Fruit fly (Drosophila melanogaster) whole organism, embryonic: ENCODE results near the gene Ttc19.

Source experiments
- Ada2b ChIP-seq: fragments of 200-800 bp; sonication (Bioruptor generic); IDR thresholded peaks from 2 replicates; pipeline ENCODE4 v1.3.6; 2022; ENCODE audit warnings: missing biosample characterization, missing genetic modification characterization
- Aef1 ChIP-seq: fragments of 200-800 bp; sonication (Bioruptor generic); IDR thresholded peaks from 3 replicates; pipeline ENCODE4 v1.3.6; 2022; ENCODE audit warnings: missing biosample characterization, missing genetic modification characterization
- CG15269 ChIP-seq: fragments of 200-800 bp; sonication (Bioruptor generic); optimal IDR thresholded peaks from 2 replicates; lab custom pipeline; 2018; ENCODE audit warnings: missing biosample characterization, mild to moderate bottlenecking, missing genetic modification characterization, moderate library complexity
- CG1529 ChIP-seq: fragments of 200-800 bp; sonication (Bioruptor generic); optimal IDR thresholded peaks from 3 replicates; lab custom pipeline; 2018; ENCODE audit warnings: missing biosample characterization, missing genetic modification characterization
- CG1603 ChIP-seq: fragments of 200-800 bp; sonication (Bioruptor generic); optimal IDR thresholded peaks from 2 replicates; lab custom pipeline; 2019; ENCODE audit warnings: missing biosample characterization, mild to moderate bottlenecking, missing genetic modification characterization, moderate library complexity
- CG16779 ChIP-seq: fragments of 200-800 bp; sonication (Bioruptor generic); IDR thresholded peaks from 2 replicates; pipeline ENCODE4 v1.3.6; 2022; ENCODE audit warnings: missing biosample characterization, missing genetic modification characterization
- CG17912 ChIP-seq: fragments of 200-800 bp; sonication (Bioruptor generic); optimal IDR thresholded peaks from 2 replicates; lab custom pipeline; 2018; ENCODE audit warnings: missing biosample characterization, mild to moderate bottlenecking, missing genetic modification characterization
- CG2678 ChIP-seq: fragments of 200-800 bp; sonication (Bioruptor generic); optimal IDR thresholded peaks from 3 replicates; lab custom pipeline; 2019; ENCODE audit warnings: missing biosample characterization, mild to moderate bottlenecking, missing genetic modification characterization, moderate library complexity
- CG2875 ChIP-seq: fragments of 200-800 bp; sonication (Bioruptor generic); optimal IDR thresholded peaks from 2 replicates; lab custom pipeline; 2017; ENCODE audit warnings: missing biosample characterization, mild to moderate bottlenecking, missing genetic modification characterization, missing genetic modification reagents
- CG30403 ChIP-seq: fragments of 200-800 bp; sonication (Bioruptor generic); optimal IDR thresholded peaks from 3 replicates; lab custom pipeline; 2016; ENCODE audit warnings: missing biosample characterization, missing genetic modification characterization
- CG32767 ChIP-seq: fragments of 200-800 bp; sonication (Bioruptor generic); IDR thresholded peaks from 2 replicates; pipeline ENCODE4 v1.3.6; 2022; ENCODE audit warnings: missing biosample characterization, missing genetic modification characterization
- CG34376 ChIP-seq: fragments of 200-800 bp; sonication (Bioruptor generic); optimal IDR thresholded peaks from 2 replicates; lab custom pipeline; 2018; ENCODE audit warnings: missing biosample characterization, mild to moderate bottlenecking, missing genetic modification characterization
- CG34422 ChIP-seq: fragments of 200-800 bp; sonication (Bioruptor generic); IDR thresholded peaks from 3 replicates; pipeline ENCODE4 v1.3.6; 2022; ENCODE audit warnings: missing biosample characterization, missing genetic modification characterization
- CG6791 ChIP-seq: fragments of 200-800 bp; sonication (Bioruptor generic); IDR thresholded peaks from 3 replicates; pipeline ENCODE4 v1.3.6; 2022; ENCODE audit warnings: missing biosample characterization, missing genetic modification characterization; ENCODE audit not compliant: partially characterized antibody
- CG7556 ChIP-seq: fragments of 200-800 bp; sonication (Bioruptor generic); optimal IDR thresholded peaks from 2 replicates; lab custom pipeline; 2017; ENCODE audit warnings: missing biosample characterization, mild to moderate bottlenecking, missing genetic modification characterization
- CG7786 ChIP-seq: fragments of 200-800 bp; sonication (Bioruptor generic); optimal IDR thresholded peaks from 2 replicates; lab custom pipeline; 2016; ENCODE audit warnings: missing biosample characterization, missing genetic modification characterization
- CG8281 ChIP-seq: fragments of 200-800 bp; sonication (Bioruptor generic); optimal IDR thresholded peaks from 2 replicates; lab custom pipeline; 2018; ENCODE audit warnings: missing biosample characterization, mild to moderate bottlenecking, missing genetic modification characterization, moderate library complexity
- CG8359 ChIP-seq: fragments of 200-800 bp; sonication (Bioruptor generic); optimal IDR thresholded peaks from 2 replicates; lab custom pipeline; 2017; ENCODE audit warnings: missing biosample characterization, mild to moderate bottlenecking, missing genetic modification characterization, borderline replicate concordance
- CG8765 ChIP-seq: fragments of 200-800 bp; sonication (Bioruptor generic); IDR thresholded peaks from 2 replicates; pipeline ENCODE4 v1.3.6; 2022; ENCODE audit warnings: missing biosample characterization, missing genetic modification characterization
- Dp ChIP-seq: fragments of 200-800 bp; sonication (Bioruptor generic); optimal IDR thresholded peaks from 2 replicates; lab custom pipeline; 2018; ENCODE audit warnings: missing biosample characterization, mild to moderate bottlenecking, missing genetic modification characterization, moderate library complexity
- Fer2 ChIP-seq: fragments of 200-800 bp; sonication (Bioruptor generic); optimal IDR thresholded peaks from 2 replicates; lab custom pipeline; 2018; ENCODE audit warnings: missing biosample characterization, mild to moderate bottlenecking, missing genetic modification characterization, moderate library complexity
- Fer3 ChIP-seq: fragments of 200-800 bp; sonication (Bioruptor generic); optimal IDR thresholded peaks from 2 replicates; lab custom pipeline; 2018; ENCODE audit warnings: missing biosample characterization, mild to moderate bottlenecking, missing genetic modification characterization, moderate library complexity
- GATAe ChIP-seq: fragments of 200-800 bp; sonication (Bioruptor generic); conservative IDR thresholded peaks from 2 replicates; pipeline ENCODE4 v1.3.6; 2022; ENCODE audit warnings: missing biosample characterization, missing genetic modification characterization
- HHEX ChIP-seq: fragments of 200-800 bp; sonication (Bioruptor generic); optimal IDR thresholded peaks from 3 replicates; lab custom pipeline; 2017; ENCODE audit warnings: missing biosample characterization, mild to moderate bottlenecking, missing genetic modification characterization, missing genetic modification reagents
- HLHmδ ChIP-seq: fragments of 200-800 bp; sonication (Bioruptor generic); optimal IDR thresholded peaks from 2 replicates; lab custom pipeline; 2018; ENCODE audit warnings: missing biosample characterization, mild to moderate bottlenecking, missing genetic modification characterization, moderate library complexity
- Hr3 ChIP-seq: fragments of 200-800 bp; sonication (Bioruptor generic); optimal IDR thresholded peaks from 3 replicates; lab custom pipeline; 2016; ENCODE audit warnings: missing biosample characterization, missing genetic modification characterization
- Hr51 ChIP-seq, 2 experiments: fragments of 200-800 bp; sonication (Bioruptor generic); optimal IDR thresholded peaks; 2 replicates in 1 of 2; 3 replicates in 1 of 2; lab custom pipeline; 2016 to 2018; ENCODE audit warnings: missing biosample characterization in 2 of 2, missing genetic modification characterization in 2 of 2, mild to moderate bottlenecking in 1 of 2, moderate library complexity in 1 of 2
- Mad ChIP-seq: fragments of 200-800 bp; sonication (Bioruptor generic); optimal IDR thresholded peaks from 2 replicates; lab custom pipeline; 2016; ENCODE audit warnings: missing biosample characterization, missing genetic modification characterization
- Ptx1 ChIP-seq: fragments of 200-800 bp; sonication (Bioruptor generic); IDR thresholded peaks from 2 replicates; pipeline ENCODE4 v1.3.6; 2022; ENCODE audit warnings: missing biosample characterization, missing genetic modification characterization
- Six4 ChIP-seq: fragments of 200-800 bp; sonication (Bioruptor generic); optimal IDR thresholded peaks from 2 replicates; lab custom pipeline; 2016; ENCODE audit warnings: missing biosample characterization, missing genetic modification characterization
- Stat92E ChIP-seq, 3 experiments: fragments of >200 bp in 2 of 3; fragments of 200-800 bp in 1 of 3; sonication (Bioruptor generic) in 1 of 3; optimal IDR thresholded peaks; 2 replicates each; lab custom pipeline; 2017 to 2019; ENCODE audit warnings: missing biosample characterization in 3 of 3, missing genetic modification characterization in 3 of 3, mild to moderate bottlenecking in 1 of 3, moderate library complexity in 1 of 3
- bigmax ChIP-seq: fragments of 200-800 bp; sonication (Bioruptor generic); optimal IDR thresholded peaks from 2 replicates; lab custom pipeline; 2018; ENCODE audit warnings: missing biosample characterization, mild to moderate bottlenecking, missing genetic modification characterization
- cad ChIP-seq: fragments of >200 bp; optimal IDR thresholded peaks from 2 replicates; lab custom pipeline; 2017; ENCODE audit warnings: missing biosample characterization, missing genetic modification characterization
- dati ChIP-seq: fragments of 200-800 bp; sonication (Bioruptor generic); IDR thresholded peaks from 2 replicates; pipeline ENCODE4 v1.3.6; 2022; ENCODE audit warnings: missing biosample characterization, missing genetic modification characterization
- exex ChIP-seq: fragments of 200-800 bp; sonication (Bioruptor generic); optimal IDR thresholded peaks from 4 replicates; lab custom pipeline; 2018; ENCODE audit warnings: missing biosample characterization, mild to moderate bottlenecking, missing genetic modification characterization, moderate library complexity
- gce ChIP-seq: fragments of 200-800 bp; sonication (Bioruptor generic); IDR thresholded peaks from 3 replicates; pipeline ENCODE4 v1.3.6; 2022; ENCODE audit warnings: missing biosample characterization, missing genetic modification characterization
- gcm ChIP-seq: fragments of 200-800 bp; sonication (Bioruptor generic); optimal IDR thresholded peaks from 2 replicates; lab custom pipeline; 2019; ENCODE audit warnings: missing biosample characterization, mild to moderate bottlenecking, missing genetic modification characterization, moderate library complexity
- inv ChIP-seq: fragments of 200-800 bp; sonication (Bioruptor generic); IDR thresholded peaks from 2 replicates; pipeline ENCODE4 v1.3.6; 2022; ENCODE audit warnings: missing biosample characterization, missing genetic modification characterization; ENCODE audit not compliant: partially characterized antibody
- mirr ChIP-seq: fragments of 200-800 bp; sonication (Bioruptor generic); optimal IDR thresholded peaks from 3 replicates; lab custom pipeline; 2018; ENCODE audit warnings: missing biosample characterization, mild to moderate bottlenecking, missing genetic modification characterization
- pho ChIP-seq: fragments of 200-800 bp; sonication (Bioruptor generic); optimal IDR thresholded peaks from 2 replicates; lab custom pipeline; 2016; ENCODE audit warnings: missing biosample characterization, missing genetic modification characterization
- schlank ChIP-seq: fragments of 200-800 bp; sonication (Bioruptor generic); optimal IDR thresholded peaks from 2 replicates; lab custom pipeline; 2018; ENCODE audit warnings: missing biosample characterization, mild to moderate bottlenecking, missing genetic modification characterization
- sd ChIP-seq: fragments of 200-800 bp; sonication (Bioruptor generic); optimal IDR thresholded peaks from 3 replicates; lab custom pipeline; 2018; ENCODE audit warnings: missing biosample characterization, mild to moderate bottlenecking, missing genetic modification characterization, moderate library complexity
- tio ChIP-seq: fragments of 200-800 bp; sonication (Bioruptor generic); optimal IDR thresholded peaks from 2 replicates; lab custom pipeline; 2017; ENCODE audit warnings: missing biosample characterization, missing genetic modification characterization, inconsistent platforms
- ttk ChIP-seq: fragments of 200-800 bp; sonication (Bioruptor generic); IDR thresholded peaks from 2 replicates; pipeline ENCODE4 v2.1.2; 2022; ENCODE audit warnings: missing biosample characterization, missing genetic modification characterization
- z ChIP-seq: fragments of 200-800 bp; sonication (Bioruptor generic); IDR thresholded peaks from 3 replicates; pipeline ENCODE4 v1.3.6; 2022; ENCODE audit warnings: missing biosample characterization, missing genetic modification characterization

The Ttc19 gene

DNA sequence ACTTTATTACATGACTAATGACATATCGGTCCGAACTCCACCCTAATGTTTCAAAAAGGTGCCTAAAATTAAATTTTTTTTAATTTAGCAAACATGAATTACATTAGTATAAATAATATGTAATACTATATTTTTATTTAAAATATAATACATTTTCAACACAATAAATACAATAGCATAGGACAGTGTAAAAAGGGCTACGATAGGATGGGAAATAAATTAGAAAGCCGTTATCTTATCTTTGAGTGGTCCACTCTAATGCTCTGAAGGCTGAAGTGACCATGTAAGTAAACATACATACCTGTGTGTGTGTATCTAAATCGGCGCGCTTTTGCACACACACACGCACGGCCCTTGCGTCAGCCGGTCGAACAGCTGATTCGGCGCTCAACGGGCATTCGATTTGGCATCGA is 42.0 kb downstream of the Ttc19 start, which contains the start of gene CG31793 (continued):
- TF ChIP-seq CG1603 (tag; lab: Kevin White, UChicago) = no peak
- no peak for TF ChIP-seq gce
- TF ChIP-seq CG8359 (GFP tag; lab: Kevin White, UChicago) = no peak
- no peak for TF ChIP-seq CG17912 (GFP tag; lab: Kevin White, UChicago)
- peak; percentile 50 for TF ChIP-seq CG30403 (GFP tag; lab: Kevin White, UChicago)
- TF ChIP-seq Fer3 = peak; percentile 64
- TF ChIP-seq Hr3 = peak; percentile 24
- no peak for TF ChIP-seq tio
- peak; percentile 3; the same call in 1 of the 2 replicates for TF ChIP-seq CG16779
- no peak for TF ChIP-seq bigmax (GFP tag; lab: Kevin White, UChicago)
- peak; percentile 26 for TF ChIP-seq HHEX
- no peak for TF ChIP-seq pho (GFP tag; lab: Kevin White, UChicago)
- no peak for TF ChIP-seq Six4 (GFP tag; lab: Kevin White, UChicago)
- TF ChIP-seq CG6791 (GFP tag; lab: Robert Waterston, UW) = no peak
- no peak for TF ChIP-seq HLHmδ (GFP tag; lab: Kevin White, UChicago)
- TF ChIP-seq Stat92E (GFP tag; optimal IDR thresholded peaks at IDR 0.05; lab: Kevin White, UChicago) = no peak
- TF ChIP-seq Ptx1 (GFP tag; lab: Robert Waterston, UW) = peak; percentile 41; the same call in 1 of the 2 replicates
- no peak for TF ChIP-seq cad (GFP tag; lab: Kevin White, UChicago)
- peak; percentile 72 for TF ChIP-seq CG7556 (GFP tag; lab: Kevin White, UChicago)
- peak; percentile 3 for TF ChIP-seq Dp (GFP tag; lab: Kevin White, UChicago)
- no peak for TF ChIP-seq CG8765 (GFP tag; lab: Robert Waterston, UW)
- no peak for TF ChIP-seq CG8281 (tag; lab: Kevin White, UChicago)
- no peak for TF ChIP-seq dati (GFP tag; lab: Robert Waterston, UW)
- TF ChIP-seq inv (GFP tag; lab: Robert Waterston, UW) = no peak
- 0 out of 3 replicates have a peak, but pooled peaks have one; percentile 16 for TF ChIP-seq Aef1
- TF ChIP-seq CG34422 (GFP tag; lab: Robert Waterston, UW) = peak; percentile 42; the same call in 1 of the 3 replicates
- TF ChIP-seq z (GFP tag; lab: Robert Waterston, UW) = no peak
- TF ChIP-seq Hr51 (GFP tag; optimal IDR thresholded peaks at IDR 0.05; lab: Kevin White, UChicago) = peak in 1 of 2 experiments; percentile 79
- TF ChIP-seq gcm (GFP tag; lab: Kevin White, UChicago) = peak; percentile 40
- peak; percentile 57 for TF ChIP-seq CG32767 (GFP tag; lab: Robert Waterston, UW)
- TF ChIP-seq Ada2b (GFP tag; lab: Robert Waterston, UW) = peak; percentile 58; the same call in 1 of the 2 replicates
- TF ChIP-seq Mad (GFP tag; lab: Kevin White, UChicago) = no peak
- TF ChIP-seq CG1529 = no peak
- TF ChIP-seq schlank = no peak
- no peak for TF ChIP-seq CG7786

DNA sequence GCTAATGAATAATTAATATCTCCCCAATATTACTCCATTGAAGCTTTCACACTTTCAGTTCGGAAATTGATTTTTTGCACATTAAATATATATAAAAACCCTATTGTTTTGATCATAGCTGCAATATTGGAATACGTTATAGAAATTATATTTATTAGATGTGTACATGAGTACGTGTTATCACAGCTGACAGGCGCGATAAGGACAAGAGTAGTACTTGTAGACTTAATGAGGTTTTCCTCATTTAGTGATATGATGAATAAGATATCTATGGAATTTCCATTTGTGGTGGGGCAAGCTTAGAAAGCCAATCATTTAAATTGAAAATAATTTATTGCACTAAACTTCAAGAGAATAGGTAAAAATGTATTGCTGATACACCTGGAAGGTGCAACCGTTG is 42.5 kb downstream of the Ttc19 start:
- TF ChIP-seq exex (tag; lab: Kevin White, UChicago) = peak; percentile 66
- no peak for TF ChIP-seq GATAe
- TF ChIP-seq mirr (GFP tag; lab: Kevin White, UChicago) = peak; percentile 62

DNA sequence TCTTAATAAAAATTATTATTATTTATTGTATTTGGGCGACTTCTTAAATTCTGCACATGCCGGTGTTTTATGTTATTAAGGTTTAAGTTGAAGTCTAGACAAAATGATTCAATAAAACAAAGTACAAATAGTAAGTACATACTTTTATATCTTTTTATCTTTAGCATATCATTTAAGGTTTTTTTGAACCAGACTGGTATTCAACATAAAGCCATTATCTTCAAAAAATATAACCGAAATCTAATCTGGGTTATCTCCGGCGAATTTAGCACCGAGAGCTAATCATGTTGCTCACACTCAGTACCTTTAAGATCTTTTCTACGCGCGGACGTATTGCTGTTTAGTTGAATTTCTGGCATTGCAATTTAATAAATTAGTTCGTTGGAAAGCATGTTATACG is 47.8 kb downstream of the Ttc19 start, which contains the start of gene CG31792:
TSS of gene CG31792 (plus strand) at position 301 of the 400 bp plus-strand sequence.
- TF ChIP-seq ttk = no peak
- peak; percentile 4 for TF ChIP-seq sd
- TF ChIP-seq exex (tag; lab: Kevin White, UChicago) = peak; percentile 48
- TF ChIP-seq pho (GFP tag; lab: Kevin White, UChicago) = no peak
- no peak for TF ChIP-seq Fer2 (tag; lab: Kevin White, UChicago)
- TF ChIP-seq CG34376 (GFP tag; lab: Kevin White, UChicago) = peak; percentile 12
- TF ChIP-seq CG1529 = no peak
- TF ChIP-seq CG2875 (GFP tag; lab: Kevin White, UChicago) = no peak
- TF ChIP-seq CG15269 (tag; lab: Kevin White, UChicago) = peak; percentile 18
- peak; percentile 3 for TF ChIP-seq CG2678 (tag; lab: Kevin White, UChicago)
